Fruit fly (Drosophila melanogaster) whole organism, embryonic: ENCODE data around the gene CG4615.

Experiments used
- Blimp-1 ChIP-seq: fragments of 200-800 bp; sonication (Bioruptor generic); optimal IDR thresholded peaks from 3 replicates; lab custom pipeline; 2018; ENCODE audit warnings: missing biosample characterization, missing genetic modification characterization, mild to moderate bottlenecking, moderate library complexity, missing genetic modification reagents
- CG15269 ChIP-seq: fragments of 200-800 bp; sonication (Bioruptor generic); optimal IDR thresholded peaks from 2 replicates; lab custom pipeline; 2018; ENCODE audit warnings: missing biosample characterization, mild to moderate bottlenecking, missing genetic modification characterization, moderate library complexity
- CG16863 ChIP-seq: fragments of 200-800 bp; sonication (Bioruptor generic); optimal IDR thresholded peaks from 3 replicates; lab custom pipeline; 2016; ENCODE audit warnings: missing biosample characterization, missing genetic modification characterization
- CG31388 ChIP-seq: fragments of 200-800 bp; sonication (Bioruptor generic); optimal IDR thresholded peaks from 2 replicates; lab custom pipeline; 2016; ENCODE audit warnings: missing biosample characterization, missing genetic modification characterization
- CG3163 ChIP-seq: fragments of 200-800 bp; sonication (Bioruptor generic); optimal IDR thresholded peaks from 3 replicates; lab custom pipeline; 2016; ENCODE audit warnings: missing biosample characterization, missing genetic modification characterization
- disco-r ChIP-seq: fragments of 200-800 bp; sonication (Bioruptor generic); optimal IDR thresholded peaks from 2 replicates; lab custom pipeline; 2016; ENCODE audit warnings: missing biosample characterization, missing genetic modification characterization
- so ChIP-seq: fragments of 200-800 bp; sonication (Bioruptor generic); IDR thresholded peaks from 3 replicates; pipeline ENCODE4 v1.3.6; 2022; ENCODE audit warnings: missing biosample characterization, missing genetic modification characterization
- tap ChIP-seq: fragments of 200-800 bp; optimal IDR thresholded peaks from 3 replicates; lab custom pipeline; 2019; ENCODE audit warnings: missing biosample characterization, mild to moderate bottlenecking, missing genetic modification characterization, moderate library complexity

DNA sequence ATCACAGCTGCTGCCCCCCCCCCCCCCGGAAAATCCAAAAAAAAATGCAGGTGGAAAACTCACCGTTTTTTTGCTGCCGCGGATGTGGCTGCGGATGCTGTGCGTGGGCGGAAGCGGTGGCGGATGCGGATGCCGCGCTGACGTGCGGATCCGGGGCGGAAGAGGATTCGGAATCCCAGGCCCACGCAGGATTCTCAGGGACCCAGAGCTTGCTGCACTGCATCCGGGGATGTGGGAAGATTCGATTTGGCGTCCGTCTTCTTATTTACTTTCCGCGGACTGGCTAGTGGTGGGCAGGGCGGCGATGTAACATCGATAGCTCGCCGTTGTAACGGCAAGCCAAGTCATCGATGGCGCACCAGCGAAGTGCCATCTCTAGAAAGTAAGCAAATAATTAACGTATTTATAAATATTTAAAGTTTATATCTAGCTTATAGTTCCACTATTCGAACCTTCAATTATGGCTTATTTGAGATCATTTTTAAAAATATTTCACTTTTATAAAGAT, at the start of gene CG4615:
- TF ChIP-seq CG3163 (GFP tag; lab: Kevin White, UChicago) (no peak), CG16863 (GFP tag; lab: Kevin White, UChicago) (no peak), CG15269 (tag; lab: Kevin White, UChicago) (no peak), CG31388 (GFP tag; lab: Kevin White, UChicago) (no peak), tap (tag; lab: Kevin White, UChicago) (no peak), Blimp-1 (GFP tag; lab: Kevin White, UChicago) (no peak), so (GFP tag; lab: Robert Waterston, UW) (no peak), disco-r (GFP tag; lab: Kevin White, UChicago) (no peak)
